Worm (Caenorhabditis elegans) whole organism, L2 larva: ENCODE results near the gene D1079.1.

Experiments
- fos-1 ChIP-seq: fragments of 150-350 bp; optimal IDR thresholded peaks from 2 replicates; lab custom pipeline; 2014; ENCODE audit warnings: missing biosample characterization, missing genetic modification characterization
- lsy-2 ChIP-seq, 2 experiments: fragments of 150-350 bp in 1 of 2; sonication (generic microtip) in 1 of 2; optimal IDR thresholded peaks; 2 replicates each; lab custom pipeline; 2014 to 2017; ENCODE audit warnings: missing biosample characterization in 2 of 2, missing genetic modification characterization in 2 of 2

DNA sequence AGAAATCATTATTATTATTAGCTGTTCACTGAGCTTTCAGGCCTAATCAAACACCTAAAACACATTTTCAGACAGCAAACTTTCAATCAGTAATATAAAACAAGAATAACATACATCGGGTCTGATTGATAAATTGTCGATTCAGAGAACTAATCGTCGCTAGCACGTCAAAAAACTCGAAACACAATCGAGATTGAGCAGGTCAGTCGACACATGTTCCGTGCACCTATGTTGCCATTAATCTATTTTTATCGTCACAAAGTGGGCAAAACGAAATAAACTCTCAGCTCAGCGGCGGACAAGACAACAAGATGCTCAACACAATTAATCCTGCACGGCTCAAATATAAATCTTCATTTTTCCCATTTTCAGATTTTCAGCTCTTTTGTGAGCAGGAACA, 26.4 kb downstream of the D1079.1 start:
- TF ChIP-seq lsy-2 (tag; optimal IDR thresholded peaks at IDR 0.05; lab: Kevin White, UChicago) (no peak), fos-1 (tag; lab: Kevin White, UChicago) (no peak)
